Worm (Caenorhabditis elegans): Measurements from ENCODE around the gene pqn-74.

- TF ChIP-seq tbx-11 (GFP tag; IDR thresholded peaks at IDR 0.05), result no peak
- no peak for TF ChIP-seq ama-1 (optimal IDR thresholded peaks at IDR 0.05)
- TF ChIP-seq flt-1 (GFP tag; IDR thresholded peaks at IDR 0.05), result no peak
- TF ChIP-seq aly-1 (tag; optimal IDR thresholded peaks at IDR 0.05), result no peak
- TF ChIP-seq tbx-37 (GFP tag; conservative IDR thresholded peaks at IDR 0.05), result no peak
- no peak for TF ChIP-seq hmg-4 (GFP tag; optimal IDR thresholded peaks at IDR 0.05)
These were observed 22.8 kb upstream of the pqn-74 start for ce11 chrIV:13354044-13354443.

Measured in whole organism, early embryonic.